Fruit fly (Drosophila melanogaster) whole organism, embryonic: ENCODE results near the gene spn-F.

Source experiments
- Asciz ChIP-seq: fragments of 200-800 bp; sonication (Bioruptor generic); optimal IDR thresholded peaks from 2 replicates; lab custom pipeline; 2017; ENCODE audit warnings: missing biosample characterization, mild to moderate bottlenecking, missing genetic modification characterization, missing genetic modification reagents
- CG10431 ChIP-seq: fragments of 200-800 bp; sonication (Bioruptor generic); optimal IDR thresholded peaks from 3 replicates; lab custom pipeline; 2018; ENCODE audit warnings: missing biosample characterization, mild to moderate bottlenecking, missing genetic modification characterization
- CG11723 ChIP-seq: fragments of 200-800 bp; sonication (Bioruptor generic); optimal IDR thresholded peaks from 2 replicates; lab custom pipeline; 2017; ENCODE audit warnings: missing biosample characterization, mild to moderate bottlenecking, missing genetic modification characterization
- CG12219 ChIP-seq: fragments of 200-800 bp; sonication (Bioruptor generic); optimal IDR thresholded peaks from 3 replicates; lab custom pipeline; 2018; ENCODE audit warnings: missing biosample characterization, mild to moderate bottlenecking, missing genetic modification characterization
- CG12236 ChIP-seq: fragments of 200-800 bp; sonication (Bioruptor generic); optimal IDR thresholded peaks from 2 replicates; lab custom pipeline; 2016; ENCODE audit warnings: missing biosample characterization, missing genetic modification characterization
- CG13624 ChIP-seq: fragments of 200-800 bp; sonication (Bioruptor generic); optimal IDR thresholded peaks from 2 replicates; lab custom pipeline; 2016; ENCODE audit warnings: missing biosample characterization, missing genetic modification characterization
- CG13775 ChIP-seq: fragments of 200-800 bp; sonication (Bioruptor generic); optimal IDR thresholded peaks from 3 replicates; lab custom pipeline; 2017; ENCODE audit warnings: missing biosample characterization, mild to moderate bottlenecking, missing genetic modification characterization
- CG15514 ChIP-seq: fragments of 200-800 bp; sonication (Bioruptor generic); optimal IDR thresholded peaks from 3 replicates; lab custom pipeline; 2017; ENCODE audit warnings: missing biosample characterization, missing genetic modification characterization, mild to moderate bottlenecking, moderate library complexity, missing genetic modification reagents
- CG17328 ChIP-seq: fragments of 200-800 bp; sonication (Bioruptor generic); IDR thresholded peaks from 2 replicates; pipeline ENCODE4 v1.3.6; 2022; ENCODE audit warnings: missing biosample characterization, missing genetic modification characterization
- CG17359 ChIP-seq: fragments of 200-800 bp; sonication (Bioruptor generic); optimal IDR thresholded peaks from 3 replicates; lab custom pipeline; 2018; ENCODE audit warnings: missing biosample characterization, mild to moderate bottlenecking, missing genetic modification characterization, moderate library complexity
- CG3065 ChIP-seq: fragments of 200-800 bp; sonication (Bioruptor generic); optimal IDR thresholded peaks from 2 replicates; lab custom pipeline; 2016; ENCODE audit warnings: missing biosample characterization, missing genetic modification characterization
- CG32532 ChIP-seq: fragments of 200-800 bp; sonication (Bioruptor generic); IDR thresholded peaks from 2 replicates; pipeline ENCODE4 v1.3.6; 2022; ENCODE audit warnings: missing biosample characterization, missing genetic modification characterization
- CG3995 ChIP-seq: fragments of 200-800 bp; sonication (Bioruptor generic); optimal IDR thresholded peaks from 3 replicates; lab custom pipeline; 2016; ENCODE audit warnings: missing biosample characterization, missing genetic modification characterization
- CG4282 ChIP-seq: fragments of 200-800 bp; sonication (Bioruptor generic); optimal IDR thresholded peaks from 2 replicates; lab custom pipeline; 2016; ENCODE audit warnings: missing biosample characterization, missing genetic modification characterization
- CG4404 ChIP-seq: fragments of 200-800 bp; sonication (Bioruptor generic); IDR thresholded peaks from 2 replicates; pipeline ENCODE4 v1.3.6; 2022; ENCODE audit warnings: missing biosample characterization, missing genetic modification characterization
- CG4424 ChIP-seq: fragments of 200-800 bp; sonication (Bioruptor generic); optimal IDR thresholded peaks from 3 replicates; lab custom pipeline; 2016; ENCODE audit warnings: missing biosample characterization, missing genetic modification characterization
- CG4617 ChIP-seq: fragments of 200-800 bp; sonication (Bioruptor generic); optimal IDR thresholded peaks from 3 replicates; lab custom pipeline; 2016; ENCODE audit warnings: missing biosample characterization, missing genetic modification characterization, borderline replicate concordance
- CG5953 ChIP-seq: fragments of 200-800 bp; sonication (Bioruptor generic); IDR thresholded peaks from 2 replicates; pipeline ENCODE4 v1.3.6; 2022; ENCODE audit warnings: missing biosample characterization, missing genetic modification characterization
- CG6683 ChIP-seq: fragments of 200-800 bp; sonication (Bioruptor generic); optimal IDR thresholded peaks from 2 replicates; lab custom pipeline; 2017; ENCODE audit warnings: missing biosample characterization, mild to moderate bottlenecking, missing genetic modification characterization, missing genetic modification reagents
- CG7357 ChIP-seq: fragments of 200-800 bp; sonication (Bioruptor generic); IDR thresholded peaks from 3 replicates; pipeline ENCODE4 v1.3.6; 2022; ENCODE audit warnings: missing biosample characterization, missing genetic modification characterization
- CG8281 ChIP-seq: fragments of 200-800 bp; sonication (Bioruptor generic); optimal IDR thresholded peaks from 2 replicates; lab custom pipeline; 2018; ENCODE audit warnings: missing biosample characterization, mild to moderate bottlenecking, missing genetic modification characterization, moderate library complexity
- CG8765 ChIP-seq: fragments of 200-800 bp; sonication (Bioruptor generic); IDR thresholded peaks from 2 replicates; pipeline ENCODE4 v1.3.6; 2022; ENCODE audit warnings: missing biosample characterization, missing genetic modification characterization
- CG9437 ChIP-seq: fragments of 200-800 bp; sonication (Bioruptor generic); optimal IDR thresholded peaks from 2 replicates; lab custom pipeline; 2018; ENCODE audit warnings: missing biosample characterization, mild to moderate bottlenecking, missing genetic modification characterization
- CoRest ChIP-seq: fragments of 200-800 bp; sonication (Bioruptor generic); optimal IDR thresholded peaks from 3 replicates; lab custom pipeline; 2018; ENCODE audit warnings: missing biosample characterization, mild to moderate bottlenecking, missing genetic modification characterization, moderate library complexity
- Dll ChIP-seq: fragments of 200-800 bp; sonication (Bioruptor generic); IDR thresholded peaks from 4 replicates; pipeline ENCODE4 v1.3.6; 2022; ENCODE audit warnings: missing biosample characterization, missing genetic modification characterization; ENCODE audit not compliant: partially characterized antibody
- Hey ChIP-seq: fragments of 200-800 bp; sonication (Bioruptor generic); optimal IDR thresholded peaks from 3 replicates; lab custom pipeline; 2018; ENCODE audit warnings: missing biosample characterization, mild to moderate bottlenecking, missing genetic modification characterization
- Mad ChIP-seq: fragments of 200-800 bp; sonication (Bioruptor generic); optimal IDR thresholded peaks from 2 replicates; lab custom pipeline; 2016; ENCODE audit warnings: missing biosample characterization, missing genetic modification characterization
- Myb ChIP-seq: fragments of 200-800 bp; sonication (Bioruptor generic); optimal IDR thresholded peaks from 2 replicates; lab custom pipeline; 2016; ENCODE audit warnings: missing biosample characterization, missing genetic modification characterization
- NK7.1 ChIP-seq: fragments of 200-800 bp; sonication (Bioruptor generic); optimal IDR thresholded peaks from 3 replicates; lab custom pipeline; 2016; ENCODE audit warnings: missing biosample characterization, missing genetic modification characterization
- Side ChIP-seq: fragments of 200-800 bp; sonication (Bioruptor generic); optimal IDR thresholded peaks from 2 replicates; lab custom pipeline; 2016; ENCODE audit warnings: missing biosample characterization, missing genetic modification characterization
- Taf1 ChIP-seq: fragments of 200-800 bp; sonication (Bioruptor generic); IDR thresholded peaks from 2 replicates; pipeline ENCODE4 v1.3.6; 2022; ENCODE audit warnings: missing biosample characterization, missing genetic modification characterization
- Usf ChIP-seq: fragments of 200-800 bp; sonication (Bioruptor generic); optimal IDR thresholded peaks from 2 replicates; lab custom pipeline; 2017; ENCODE audit warnings: missing genotype, missing biosample characterization, missing genetic modification characterization
- ara ChIP-seq: fragments of 200-800 bp; sonication (Bioruptor generic); IDR thresholded peaks from 2 replicates; pipeline ENCODE4 v1.3.6; 2022; ENCODE audit warnings: missing biosample characterization, missing genetic modification characterization
- cg ChIP-seq: fragments of 200-800 bp; sonication (Bioruptor generic); optimal IDR thresholded peaks from 3 replicates; lab custom pipeline; 2019; ENCODE audit warnings: missing biosample characterization, mild to moderate bottlenecking, missing genetic modification characterization, moderate library complexity
- chif ChIP-seq, 2 experiments: fragments of 200-800 bp; sonication (Bioruptor generic); optimal IDR thresholded peaks; 3 replicates each; lab custom pipeline; 2016; ENCODE audit warnings: missing biosample characterization in 2 of 2, missing genetic modification characterization in 2 of 2
- ci ChIP-seq: fragments of 200-800 bp; sonication (Bioruptor generic); IDR thresholded peaks from 3 replicates; pipeline ENCODE4 v1.3.6; 2022; ENCODE audit warnings: missing biosample characterization, missing genetic modification characterization
- dati ChIP-seq: fragments of 200-800 bp; sonication (Bioruptor generic); IDR thresholded peaks from 2 replicates; pipeline ENCODE4 v1.3.6; 2022; ENCODE audit warnings: missing biosample characterization, missing genetic modification characterization
- fd102C ChIP-seq: fragments of 200-800 bp; sonication (Bioruptor generic); optimal IDR thresholded peaks from 2 replicates; lab custom pipeline; 2018; ENCODE audit warnings: missing biosample characterization, mild to moderate bottlenecking, missing genetic modification characterization, moderate library complexity
- fd96Cb ChIP-seq: fragments of 200-800 bp; sonication (Bioruptor generic); optimal IDR thresholded peaks from 2 replicates; lab custom pipeline; 2018; ENCODE audit warnings: missing biosample characterization, mild to moderate bottlenecking, missing genetic modification characterization, moderate library complexity
- ftz-f1 ChIP-seq: fragments of 200-800 bp; sonication (Bioruptor generic); optimal IDR thresholded peaks from 2 replicates; lab custom pipeline; 2016; ENCODE audit warnings: missing biosample characterization, missing genetic modification characterization
- gcm ChIP-seq: fragments of 200-800 bp; sonication (Bioruptor generic); optimal IDR thresholded peaks from 2 replicates; lab custom pipeline; 2019; ENCODE audit warnings: missing biosample characterization, mild to moderate bottlenecking, missing genetic modification characterization, moderate library complexity
- odd ChIP-seq: fragments of 200-800 bp; sonication (Bioruptor generic); optimal IDR thresholded peaks from 2 replicates; lab custom pipeline; 2017; ENCODE audit warnings: missing biosample characterization, mild to moderate bottlenecking, missing genetic modification characterization
- psq ChIP-seq: fragments of 200-800 bp; sonication (Bioruptor generic); optimal IDR thresholded peaks from 2 replicates; lab custom pipeline; 2017; ENCODE audit warnings: missing biosample characterization, missing genetic modification characterization
- rib ChIP-seq: fragments of 200-800 bp; sonication (Bioruptor generic); IDR thresholded peaks from 2 replicates; pipeline ENCODE4 v1.3.6; 2022; ENCODE audit warnings: missing biosample characterization, missing genetic modification characterization
- schlank ChIP-seq: fragments of 200-800 bp; sonication (Bioruptor generic); optimal IDR thresholded peaks from 2 replicates; lab custom pipeline; 2018; ENCODE audit warnings: missing biosample characterization, mild to moderate bottlenecking, missing genetic modification characterization
- sd ChIP-seq: fragments of 200-800 bp; sonication (Bioruptor generic); optimal IDR thresholded peaks from 3 replicates; lab custom pipeline; 2018; ENCODE audit warnings: missing biosample characterization, mild to moderate bottlenecking, missing genetic modification characterization, moderate library complexity
- sens-2 ChIP-seq: fragments of 200-800 bp; sonication (Bioruptor generic); IDR thresholded peaks from 2 replicates; pipeline ENCODE4 v1.3.6; 2022; ENCODE audit warnings: missing biosample characterization, missing genetic modification characterization
- stwl ChIP-seq: fragments of 200-800 bp; sonication (Bioruptor generic); optimal IDR thresholded peaks from 3 replicates; lab custom pipeline; 2018; ENCODE audit warnings: missing biosample characterization, mild to moderate bottlenecking, missing genetic modification characterization, moderate library complexity
- wdn ChIP-seq: fragments of 200-800 bp; sonication (Bioruptor generic); IDR thresholded peaks from 2 replicates; pipeline ENCODE4 v1.3.6; 2022; ENCODE audit warnings: missing biosample characterization, missing genetic modification characterization

spn-F gene

DNA sequence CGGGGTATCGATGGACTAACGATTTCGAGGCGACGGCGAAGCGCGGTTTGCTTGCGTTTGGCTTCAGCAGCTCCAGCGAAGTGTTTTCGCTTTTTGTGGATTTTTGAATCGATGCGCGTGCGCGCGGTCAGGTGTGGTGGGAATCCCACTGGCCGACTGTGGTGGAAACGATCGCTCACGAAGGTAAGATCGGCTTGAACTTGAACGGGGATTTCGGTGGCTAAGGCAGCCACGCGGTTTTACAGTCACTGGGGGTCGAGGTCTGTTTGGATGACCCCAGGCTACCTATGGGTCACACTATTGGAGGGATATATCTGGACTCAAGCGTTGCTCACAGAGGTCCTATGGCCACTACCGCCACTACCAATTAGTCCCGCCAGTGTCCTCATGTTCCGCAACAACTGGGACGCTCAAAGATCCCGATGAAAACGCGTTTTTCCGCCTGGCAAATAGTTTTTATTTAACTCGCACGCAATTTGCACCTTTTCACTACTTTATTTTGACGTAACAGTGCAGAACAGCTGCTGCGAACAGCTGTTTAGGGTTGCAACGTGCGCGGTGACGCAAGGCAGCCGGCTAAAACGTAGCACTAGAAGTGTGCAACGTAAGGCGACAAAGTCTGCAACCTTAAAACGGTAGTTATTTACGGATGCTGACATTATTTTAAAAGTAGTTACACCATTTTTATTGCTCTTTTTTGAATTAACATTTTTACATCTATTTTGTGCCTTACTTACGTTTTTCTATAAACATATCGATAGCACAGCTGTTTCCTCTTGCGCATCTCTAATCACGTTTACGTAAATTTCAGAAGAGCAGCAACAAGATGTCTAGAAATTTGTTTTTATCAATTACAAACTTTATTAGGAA is 2.6 kb upstream of the spn-F start, which contains the start of the genes qless and mRpL32 (continued):
- TF ChIP-seq CG17359: peak; percentile 76
- TF ChIP-seq CG9437 (GFP tag; lab: Kevin White, UChicago): peak; percentile 100
- TF ChIP-seq psq (GFP tag; lab: Kevin White, UChicago): no peak
- peak; percentile 54 for TF ChIP-seq stwl (tag; lab: Kevin White, UChicago)
- TF ChIP-seq Taf1 (GFP tag; lab: Robert Waterston, UW): peak; percentile 79
- TF ChIP-seq CG6683 (GFP tag; lab: Kevin White, UChicago): no peak
- TF ChIP-seq Hey: no peak
- peak; percentile 33 for TF ChIP-seq CG4617 (GFP tag; lab: Kevin White, UChicago)
- TF ChIP-seq fd96Cb: peak; percentile 7
- peak; percentile 24 for TF ChIP-seq gcm (GFP tag; lab: Kevin White, UChicago)
- no peak for TF ChIP-seq Usf (GFP tag; lab: Kevin White, UChicago)
- peak; percentile 74 for TF ChIP-seq CG4404 (GFP tag; lab: Robert Waterston, UW)
- no peak for TF ChIP-seq CG5953
- peak; percentile 65 for TF ChIP-seq CG3995 (GFP tag; lab: Kevin White, UChicago)
- peak; percentile 68 for TF ChIP-seq ci
- TF ChIP-seq Dll: peak; percentile 92
- no peak for TF ChIP-seq CG10431 (GFP tag; lab: Kevin White, UChicago)
- TF ChIP-seq ftz-f1 (GFP tag; lab: Kevin White, UChicago): no peak
- TF ChIP-seq CG11723 (GFP tag; lab: Kevin White, UChicago): no peak
- TF ChIP-seq dati (GFP tag; lab: Robert Waterston, UW): peak; percentile 70
- peak; percentile 76 for TF ChIP-seq CG4424
- TF ChIP-seq Asciz (GFP tag; lab: Kevin White, UChicago): no peak
- TF ChIP-seq cg (GFP tag; lab: Kevin White, UChicago): no peak
- no peak for TF ChIP-seq CG12219
- no peak for TF ChIP-seq Mad
- no peak for TF ChIP-seq schlank (tag; lab: Kevin White, UChicago)
- TF ChIP-seq rib (GFP tag; lab: Robert Waterston, UW): no peak
- TF ChIP-seq CG4282 (GFP tag; lab: Kevin White, UChicago): no peak
- TF ChIP-seq NK7.1 (GFP tag; lab: Kevin White, UChicago): no peak
- no peak for TF ChIP-seq Myb (GFP tag; lab: Kevin White, UChicago)
- no peak for TF ChIP-seq CG8281 (tag; lab: Kevin White, UChicago)
- TF ChIP-seq CG17328: peak; percentile 41; the same call in 1 of the 2 replicates
- peak; percentile 94 for TF ChIP-seq ara (GFP tag; lab: Robert Waterston, UW)
- TF ChIP-seq CG12236 (GFP tag; lab: Kevin White, UChicago): no peak
- TF ChIP-seq fd102C (GFP tag; lab: Kevin White, UChicago): no peak
- peak; percentile 41 for TF ChIP-seq CG13624 (GFP tag; lab: Kevin White, UChicago)
- peak; percentile 20 for TF ChIP-seq CoRest
- TF ChIP-seq CG32532 (GFP tag; lab: Robert Waterston, UW): peak; percentile 85
- peak; percentile 69 for TF ChIP-seq CG8765 (GFP tag; lab: Robert Waterston, UW)
- peak; percentile 59 for TF ChIP-seq Side
- peak; percentile 24 to 41 for TF ChIP-seq chif (GFP tag; optimal IDR thresholded peaks at IDR 0.05; lab: Kevin White, UChicago)
- TF ChIP-seq sens-2 (GFP tag; lab: Robert Waterston, UW): no peak
- no peak for TF ChIP-seq CG3065 (GFP tag; lab: Kevin White, UChicago)
- peak; percentile 40 for TF ChIP-seq CG13775
- TF ChIP-seq wdn (GFP tag; lab: Robert Waterston, UW): no peak
- TF ChIP-seq odd (GFP tag; lab: Kevin White, UChicago): peak; percentile 26
- TF ChIP-seq CG15514: peak; percentile 45
- peak; percentile 70; the same call in 2 of the 3 replicates for TF ChIP-seq CG7357 (GFP tag; lab: Robert Waterston, UW)
- TF ChIP-seq sd (tag; lab: Kevin White, UChicago): no peak
